Worm (Caenorhabditis elegans) whole organism, L2 larva: Measurements from ENCODE around the gene F20B10.3.
"Not testable (repeated sequence)": the region's sequence is repeated elsewhere in the genome, so short reads cannot be mapped to it uniquely, and the experiment has no call there.

Experiments used
- C34F6.9 ChIP-seq: fragments of 150-350 bp; optimal IDR thresholded peaks from 2 replicates; lab custom pipeline; 2014; ENCODE audit warnings: missing biosample characterization, missing genetic modification characterization
- ZK546.5 ChIP-seq: sonication (generic microtip); optimal IDR thresholded peaks from 2 replicates; lab custom pipeline; 2017; ENCODE audit warnings: missing biosample characterization, missing genetic modification characterization
- alr-1 ChIP-seq: fragments of 150-350 bp; optimal IDR thresholded peaks from 2 replicates; lab custom pipeline; 2014; ENCODE audit warnings: missing biosample characterization, missing genetic modification characterization
- blmp-1 ChIP-seq: sonication (generic microtip); optimal IDR thresholded peaks from 2 replicates; lab custom pipeline; 2017; ENCODE audit warnings: missing genetic modification characterization, mild to moderate bottlenecking, missing compliant biosample characterization, antibody characterized with exemption, moderate library complexity; ENCODE audit not compliant: insufficient read depth
- crh-2 ChIP-seq: sonication (generic microtip); optimal IDR thresholded peaks from 2 replicates; lab custom pipeline; 2017; ENCODE audit warnings: missing biosample characterization, missing genetic modification characterization
- dmd-4 ChIP-seq: sonication (generic microtip); optimal IDR thresholded peaks from 2 replicates; lab custom pipeline; 2017; ENCODE audit warnings: missing biosample characterization, missing genetic modification characterization
- egl-27 ChIP-seq: sonication (generic microtip); optimal IDR thresholded peaks from 3 replicates; lab custom pipeline; 2017; ENCODE audit warnings: missing biosample characterization, missing genetic modification reagents, missing genetic modification characterization
- elt-1 ChIP-seq: fragments of 150-350 bp; optimal IDR thresholded peaks from 2 replicates; lab custom pipeline; 2014; ENCODE audit warnings: missing biosample characterization, missing genetic modification characterization
- lin-39 ChIP-seq: fragments of 150-350 bp; optimal IDR thresholded peaks from 2 replicates; lab custom pipeline; 2014; ENCODE audit warnings: missing biosample characterization, missing genetic modification reagents, missing genetic modification characterization
- lsy-2 ChIP-seq, 2 experiments: fragments of 150-350 bp in 1 of 2; sonication (generic microtip) in 1 of 2; optimal IDR thresholded peaks; 2 replicates each; lab custom pipeline; 2014 to 2017; ENCODE audit warnings: missing biosample characterization in 2 of 2, missing genetic modification characterization in 2 of 2
- mab-5 ChIP-seq: fragments of 150-350 bp; optimal IDR thresholded peaks from 2 replicates; lab custom pipeline; 2014; ENCODE audit warnings: missing biosample characterization, missing genetic modification characterization
- mbf-1 ChIP-seq: sonication (generic microtip); optimal IDR thresholded peaks from 2 replicates; lab custom pipeline; 2017; ENCODE audit warnings: missing biosample characterization, missing genetic modification characterization
- nhr-10 ChIP-seq: sonication (generic microtip); optimal IDR thresholded peaks from 2 replicates; lab custom pipeline; 2017; ENCODE audit warnings: missing biosample characterization, missing genetic modification characterization
- nhr-12 ChIP-seq: fragments of 150-350 bp; optimal IDR thresholded peaks from 2 replicates; lab custom pipeline; 2014; ENCODE audit warnings: missing biosample characterization, missing genetic modification characterization
- nhr-129 ChIP-seq: fragments of 150-350 bp; optimal IDR thresholded peaks from 2 replicates; lab custom pipeline; 2014; ENCODE audit warnings: missing biosample characterization, missing genetic modification characterization
- nhr-21 ChIP-seq: fragments of 150-350 bp; optimal IDR thresholded peaks from 2 replicates; lab custom pipeline; 2014; ENCODE audit warnings: missing biosample characterization, missing genetic modification characterization
- nhr-23 ChIP-seq: fragments of 150-350 bp; optimal IDR thresholded peaks from 2 replicates; lab custom pipeline; 2014; ENCODE audit warnings: missing biosample characterization, missing genetic modification reagents, missing genetic modification characterization
- nhr-237 ChIP-seq: fragments of 150-350 bp; optimal IDR thresholded peaks from 2 replicates; lab custom pipeline; 2014; ENCODE audit warnings: missing biosample characterization, missing genetic modification characterization
- nhr-6 ChIP-seq: fragments of 150-350 bp; optimal IDR thresholded peaks from 2 replicates; lab custom pipeline; 2014; ENCODE audit warnings: missing biosample characterization, missing genetic modification characterization
- peb-1 ChIP-seq: fragments of 150-350 bp; optimal IDR thresholded peaks from 2 replicates; lab custom pipeline; 2014; ENCODE audit warnings: missing biosample characterization, missing genetic modification characterization
- skn-1 ChIP-seq: sonication (generic microtip); optimal IDR thresholded peaks from 2 replicates; lab custom pipeline; 2017; ENCODE audit warnings: missing biosample characterization, missing genetic modification characterization
- sma-9 ChIP-seq, 2 experiments: fragments of 150-350 bp in 1 of 2; sonication (generic microtip) in 1 of 2; optimal IDR thresholded peaks; 2 replicates each; lab custom pipeline; 2014 to 2016; ENCODE audit warnings: missing genetic modification characterization in 2 of 2, mild to moderate bottlenecking in 1 of 2, missing biosample characterization in 1 of 2, missing compliant biosample characterization in 1 of 2, missing genetic modification reagents in 1 of 2, moderate library complexity in 1 of 2
- snpc-4 ChIP-seq: fragments of 150-350 bp; optimal IDR thresholded peaks from 2 replicates; lab custom pipeline; 2014; ENCODE audit warnings: missing biosample characterization, missing genetic modification characterization
- unc-55 ChIP-seq: fragments of 150-350 bp; sonication (generic microtip); optimal IDR thresholded peaks from 3 replicates; lab custom pipeline; 2014; ENCODE audit warnings: missing biosample characterization, missing genetic modification reagents, missing genetic modification characterization
- unc-62 ChIP-seq: fragments of 150-350 bp; optimal IDR thresholded peaks from 2 replicates; lab custom pipeline; 2014; ENCODE audit warnings: missing biosample characterization, missing genetic modification reagents, missing genetic modification characterization
- ztf-1 ChIP-seq: fragments of 200-800 bp; sonication (Bioruptor generic); conservative IDR thresholded peaks from 2 replicates; pipeline ENCODE4 v1.3.6; 2022; ENCODE audit warnings: missing genetic modification characterization, missing compliant biosample characterization
- ztf-4 ChIP-seq: fragments of 150-350 bp; optimal IDR thresholded peaks from 2 replicates; lab custom pipeline; 2014; ENCODE audit warnings: missing biosample characterization, missing genetic modification characterization

The F20B10.3 gene

ce11 chrIV:12157915-12158314 is 10.1 kb upstream of the F20B10.3 start:
- TF ChIP-seq nhr-129 (tag; lab: Kevin White, UChicago), result peak; percentile 62
- TF ChIP-seq lsy-2 (tag; optimal IDR thresholded peaks at IDR 0.05; lab: Kevin White, UChicago), result no peak
- TF ChIP-seq blmp-1 (tag; lab: Kevin White, UChicago), result no peak

ce11 chrIV:12160421-12160820 is 7.6 kb upstream of the F20B10.3 start:
- no peak for TF ChIP-seq nhr-6
- no peak for TF ChIP-seq ztf-1 (GFP tag; lab: Robert Waterston, UW)
- no peak for TF ChIP-seq mab-5
- no peak for TF ChIP-seq unc-55
- no peak for TF ChIP-seq unc-62 (GFP tag; lab: Kevin White, UChicago)
- TF ChIP-seq mbf-1, result no peak
- no peak for TF ChIP-seq egl-27 (tag; lab: Kevin White, UChicago)

DNA sequence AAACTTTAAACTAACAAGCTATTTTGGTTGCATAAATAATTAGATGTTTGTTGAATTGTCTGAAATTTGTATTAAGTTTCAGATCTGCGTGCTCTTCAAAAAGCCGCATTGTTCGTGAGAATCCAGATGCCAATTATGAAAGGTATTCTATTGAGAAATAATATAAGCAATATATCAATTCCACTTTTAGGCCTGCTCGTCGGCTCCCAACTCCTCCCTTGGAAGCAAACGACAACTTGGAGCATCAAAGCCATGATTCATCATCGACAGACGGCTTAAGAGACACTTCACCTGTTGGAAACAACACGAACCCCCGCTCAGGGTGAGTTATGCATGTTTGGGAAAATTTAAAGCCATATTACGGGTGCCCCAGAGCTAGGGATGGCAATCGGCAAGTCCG is 5.3 kb upstream of the F20B10.3 start:
- TF ChIP-seq alr-1 (no peak), snpc-4 (tag; lab: Kevin White, UChicago) (no peak), nhr-237 (tag; lab: Kevin White, UChicago) (no peak), C34F6.9 (tag; lab: Kevin White, UChicago) (no peak), ZK546.5 (tag; lab: Kevin White, UChicago) (no peak), nhr-23 (tag; lab: Kevin White, UChicago) (no peak), lin-39 (no peak), lsy-2 (tag; optimal IDR thresholded peaks at IDR 0.05; lab: Kevin White, UChicago) (no peak), unc-62 (GFP tag; lab: Kevin White, UChicago) (no peak), nhr-129 (tag; lab: Kevin White, UChicago) (no peak), skn-1 (tag; lab: Kevin White, UChicago) (no peak), dmd-4 (tag; lab: Kevin White, UChicago) (no peak), sma-9 (GFP tag; optimal IDR thresholded peaks at IDR 0.05; lab: Kevin White, UChicago) (no peak), sma-9 (tag; optimal IDR thresholded peaks at IDR 0.05; lab: Kevin White, UChicago) (no peak), elt-1 (tag; lab: Kevin White, UChicago) (no peak), peb-1 (no peak), mab-5 (no peak)
- TF ChIP-seq, all 48 proteins: peak for 0

ce11 chrIV:12165432-12166078 is 2.5 kb upstream of the F20B10.3 start:
- TF ChIP-seq unc-62 (GFP tag; lab: Kevin White, UChicago), result no peak
- peak; percentile 50 for TF ChIP-seq nhr-129 (tag; lab: Kevin White, UChicago)

DNA sequence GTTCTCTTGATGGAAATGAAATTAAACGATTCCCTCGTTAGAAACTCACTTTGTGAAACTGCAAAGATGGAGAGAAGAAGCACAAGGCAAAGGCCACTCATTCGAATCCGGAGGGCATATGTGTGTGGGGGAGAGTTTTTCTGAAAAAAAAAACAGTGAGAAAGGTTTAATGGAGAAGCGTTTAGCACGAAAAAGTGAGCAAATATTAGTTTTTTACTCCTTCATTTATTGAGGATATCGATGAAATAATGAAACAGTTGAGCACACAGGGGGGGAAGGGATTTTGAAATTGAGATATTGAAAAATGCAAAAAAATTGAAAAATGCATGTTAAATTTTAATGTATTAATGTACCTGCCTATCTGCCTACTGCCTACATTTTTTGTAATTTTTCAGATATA is 10.2 kb downstream of the F20B10.3 start, which contains the start of gene nlr-1:
Gene nlr-1, minus strand, starts transcription at position 101 of the 400 bp plus-strand sequence.
- TF ChIP-seq peb-1; blmp-1 (tag; lab: Kevin White, UChicago); unc-62 (GFP tag; lab: Kevin White, UChicago): not testable (repeated sequence)

- TF ChIP-seq nhr-12 (tag; lab: Kevin White, UChicago) (no peak), nhr-129 (tag; lab: Kevin White, UChicago) (peak; percentile 56), blmp-1 (tag; lab: Kevin White, UChicago) (no peak), dmd-4 (tag; lab: Kevin White, UChicago) (no peak), mab-5 (peak; percentile 21)
Observed at ce11 chrIV:12192104-12192763, 24.2 kb downstream of the F20B10.3 start.

DNA sequence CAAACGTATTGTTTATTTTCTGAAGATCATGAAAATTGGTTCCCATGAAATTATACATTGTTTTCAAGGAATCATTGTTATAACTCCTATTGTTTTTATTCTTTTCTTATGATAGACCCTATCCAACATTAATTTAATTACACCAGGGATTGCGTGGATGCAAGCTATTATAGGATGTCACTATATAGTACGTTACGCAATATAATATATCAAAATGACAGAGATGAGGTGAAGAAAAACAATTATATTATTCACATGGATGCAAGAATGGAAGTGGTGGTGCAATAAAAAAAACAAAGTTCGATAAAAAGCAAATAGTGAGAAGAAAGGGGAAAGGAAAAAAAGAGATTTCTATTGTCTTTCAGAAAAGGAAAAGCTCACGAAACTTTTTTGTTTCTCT is 25.3 kb downstream of the F20B10.3 start:
- TF ChIP-seq nhr-12 (tag; lab: Kevin White, UChicago) (no peak), dmd-4 (tag; lab: Kevin White, UChicago) (no peak), nhr-23 (tag; lab: Kevin White, UChicago) (no peak), nhr-6 (no peak), nhr-21 (tag; lab: Kevin White, UChicago) (no peak), ztf-4 (tag; lab: Kevin White, UChicago) (no peak), peb-1 (no peak), nhr-10 (tag; lab: Kevin White, UChicago) (no peak), lsy-2 (tag; optimal IDR thresholded peaks at IDR 0.05; lab: Kevin White, UChicago) (no peak), crh-2 (tag; lab: Kevin White, UChicago) (no peak)
